Fruit fly (Drosophila melanogaster) whole organism, embryonic: ENCODE measurements around the gene CG43367.
A peak's percentile ranks its signal among the peaks of the same experiment; 100 is the strongest.

Experiments used
- Blimp-1 ChIP-seq: fragments of 200-800 bp; sonication (Bioruptor generic); optimal IDR thresholded peaks from 3 replicates; lab custom pipeline; 2018; ENCODE audit warnings: missing biosample characterization, missing genetic modification characterization, mild to moderate bottlenecking, moderate library complexity, missing genetic modification reagents
- CG10366 ChIP-seq: fragments of 200-800 bp; sonication (Bioruptor generic); IDR thresholded peaks from 2 replicates; pipeline ENCODE4 v1.3.6; 2022; ENCODE audit warnings: missing biosample characterization, missing genetic modification characterization
- CG11456 ChIP-seq: fragments of 200-800 bp; sonication (Bioruptor generic); IDR thresholded peaks from 3 replicates; pipeline ENCODE4 v1.3.6; 2022; ENCODE audit warnings: missing biosample characterization, missing genetic modification characterization
- CG11696 ChIP-seq: fragments of 200-800 bp; sonication (Bioruptor generic); IDR thresholded peaks from 2 replicates; pipeline ENCODE4 v1.3.6; 2022; ENCODE audit warnings: missing biosample characterization, missing genetic modification characterization
- CG12104 ChIP-seq: fragments of 200-800 bp; sonication (Bioruptor generic); optimal IDR thresholded peaks from 3 replicates; lab custom pipeline; 2016; ENCODE audit warnings: missing biosample characterization, missing genetic modification characterization
- CG17359 ChIP-seq: fragments of 200-800 bp; sonication (Bioruptor generic); optimal IDR thresholded peaks from 3 replicates; lab custom pipeline; 2018; ENCODE audit warnings: missing biosample characterization, mild to moderate bottlenecking, missing genetic modification characterization, moderate library complexity
- CG17385 ChIP-seq: fragments of 200-800 bp; sonication (Bioruptor generic); optimal IDR thresholded peaks from 3 replicates; lab custom pipeline; 2018; ENCODE audit warnings: missing biosample characterization, mild to moderate bottlenecking, missing genetic modification characterization
- CG2116 ChIP-seq: fragments of 200-800 bp; sonication (Bioruptor generic); optimal IDR thresholded peaks from 3 replicates; lab custom pipeline; 2018; ENCODE audit warnings: missing biosample characterization, mild to moderate bottlenecking, missing genetic modification characterization
- CG2875 ChIP-seq: fragments of 200-800 bp; sonication (Bioruptor generic); optimal IDR thresholded peaks from 2 replicates; lab custom pipeline; 2017; ENCODE audit warnings: missing biosample characterization, mild to moderate bottlenecking, missing genetic modification characterization, missing genetic modification reagents
- CG3407 ChIP-seq: fragments of 200-800 bp; sonication (Bioruptor generic); optimal IDR thresholded peaks from 2 replicates; lab custom pipeline; 2018; ENCODE audit warnings: missing biosample characterization, mild to moderate bottlenecking, missing genetic modification characterization
- CG4404 ChIP-seq: fragments of 200-800 bp; sonication (Bioruptor generic); IDR thresholded peaks from 2 replicates; pipeline ENCODE4 v1.3.6; 2022; ENCODE audit warnings: missing biosample characterization, missing genetic modification characterization
- CG6254 ChIP-seq: fragments of 200-800 bp; sonication (Bioruptor generic); optimal IDR thresholded peaks from 3 replicates; lab custom pipeline; 2017; ENCODE audit warnings: mild to moderate bottlenecking, missing biosample characterization, missing genetic modification reagents, missing genetic modification characterization
- CG6272 ChIP-seq: fragments of 200-800 bp; sonication (Bioruptor generic); IDR thresholded peaks from 2 replicates; pipeline ENCODE4 v1.3.6; 2022; ENCODE audit warnings: missing biosample characterization, missing genetic modification characterization
- CG6689 ChIP-seq: fragments of 200-800 bp; sonication (Bioruptor generic); IDR thresholded peaks from 2 replicates; pipeline ENCODE4 v1.3.6; 2022; ENCODE audit warnings: missing biosample characterization, missing genetic modification characterization
- CG8359 ChIP-seq: fragments of 200-800 bp; sonication (Bioruptor generic); optimal IDR thresholded peaks from 2 replicates; lab custom pipeline; 2017; ENCODE audit warnings: missing biosample characterization, mild to moderate bottlenecking, missing genetic modification characterization, borderline replicate concordance
- CG8388 ChIP-seq: fragments of 200-800 bp; sonication (Bioruptor generic); optimal IDR thresholded peaks from 2 replicates; lab custom pipeline; 2019; ENCODE audit warnings: missing biosample characterization, mild to moderate bottlenecking, missing genetic modification characterization, moderate library complexity
- CG8765 ChIP-seq: fragments of 200-800 bp; sonication (Bioruptor generic); IDR thresholded peaks from 2 replicates; pipeline ENCODE4 v1.3.6; 2022; ENCODE audit warnings: missing biosample characterization, missing genetic modification characterization
- CG9817 ChIP-seq: fragments of 200-800 bp; sonication (Bioruptor generic); optimal IDR thresholded peaks from 2 replicates; lab custom pipeline; 2018; ENCODE audit warnings: missing biosample characterization, mild to moderate bottlenecking, missing genetic modification characterization, moderate library complexity
- D ChIP-seq, 2 experiments: fragments of 200-800 bp in 1 of 2; fragments of >200 bp in 1 of 2; sonication (Bioruptor generic) in 1 of 2; optimal IDR thresholded peaks; 2 replicates in 1 of 2; 3 replicates in 1 of 2; lab custom pipeline; 2017; ENCODE audit warnings: mild to moderate bottlenecking in 1 of 2, missing biosample characterization in 1 of 2, missing genetic modification characterization in 1 of 2, missing genetic modification reagents in 1 of 2
- Doc2 ChIP-seq: fragments of 200-800 bp; sonication (Bioruptor generic); IDR thresholded peaks from 2 replicates; pipeline ENCODE4 v1.3.6; 2022; ENCODE audit warnings: missing biosample characterization, missing genetic modification characterization
- Eip74EF ChIP-seq, 2 experiments: fragments of 200-800 bp in 1 of 2; fragments of >200 bp in 1 of 2; sonication (Bioruptor generic) in 1 of 2; optimal IDR thresholded peaks; 2 replicates each; lab custom pipeline; 2017 to 2019; ENCODE audit warnings: missing biosample characterization in 2 of 2, missing genetic modification characterization in 2 of 2, mild to moderate bottlenecking in 1 of 2, moderate library complexity in 1 of 2
- Gug ChIP-seq: fragments of 200-800 bp; sonication (Bioruptor generic); IDR thresholded peaks from 4 replicates; pipeline ENCODE4 v1.3.6; 2022; ENCODE audit warnings: missing biosample characterization, missing genetic modification characterization
- H2.0 ChIP-seq: fragments of 200-800 bp; sonication (Bioruptor generic); IDR thresholded peaks from 2 replicates; pipeline ENCODE4 v1.3.6; 2022; ENCODE audit warnings: missing biosample characterization, missing genetic modification characterization
- HLHmδ ChIP-seq: fragments of 200-800 bp; sonication (Bioruptor generic); optimal IDR thresholded peaks from 2 replicates; lab custom pipeline; 2018; ENCODE audit warnings: missing biosample characterization, mild to moderate bottlenecking, missing genetic modification characterization, moderate library complexity
- HmgZ ChIP-seq: fragments of 200-800 bp; sonication (Bioruptor generic); optimal IDR thresholded peaks from 2 replicates; lab custom pipeline; 2018; ENCODE audit warnings: missing biosample characterization, mild to moderate bottlenecking, missing genetic modification characterization
- Lhr ChIP-seq: fragments of 200-800 bp; sonication (Bioruptor generic); optimal IDR thresholded peaks from 3 replicates; lab custom pipeline; 2017; ENCODE audit warnings: mild to moderate bottlenecking, missing biosample characterization, missing genetic modification reagents, missing genetic modification characterization
- Max ChIP-seq: fragments of 200-800 bp; sonication (Bioruptor generic); optimal IDR thresholded peaks from 2 replicates; lab custom pipeline; 2016; ENCODE audit warnings: missing biosample characterization, mild to moderate bottlenecking, missing genetic modification characterization
- Pdp1 ChIP-seq, 2 experiments: fragments of 200-800 bp; sonication (Bioruptor generic); optimal IDR thresholded peaks; 3 replicates each; lab custom pipeline; 2016; ENCODE audit warnings: missing biosample characterization in 2 of 2, missing genetic modification characterization in 2 of 2, mild to moderate bottlenecking in 1 of 2, moderate library complexity in 1 of 2
- Xrp1 ChIP-seq: fragments of 200-800 bp; sonication (Bioruptor generic); IDR thresholded peaks from 2 replicates; pipeline ENCODE4 v1.3.6; 2022; ENCODE audit warnings: missing biosample characterization, missing genetic modification characterization
- YL-1 ChIP-seq: fragments of 200-800 bp; sonication (Bioruptor generic); optimal IDR thresholded peaks from 3 replicates; lab custom pipeline; 2017; ENCODE audit warnings: missing biosample characterization, mild to moderate bottlenecking, missing genetic modification characterization
- br ChIP-seq: fragments of >200 bp; optimal IDR thresholded peaks from 2 replicates; lab custom pipeline; 2017
- chinmo ChIP-seq: fragments of 200-800 bp; sonication (Bioruptor generic); IDR thresholded peaks from 4 replicates; pipeline ENCODE4 v1.3.6; 2022; ENCODE audit warnings: missing biosample characterization, missing genetic modification characterization; ENCODE audit not compliant: partially characterized antibody
- chn ChIP-seq: fragments of 200-800 bp; sonication (Bioruptor generic); optimal IDR thresholded peaks from 2 replicates; lab custom pipeline; 2016; ENCODE audit warnings: missing biosample characterization, missing genetic modification characterization
- crc ChIP-seq: fragments of 200-800 bp; sonication (Bioruptor generic); optimal IDR thresholded peaks from 2 replicates; lab custom pipeline; 2016; ENCODE audit warnings: missing biosample characterization, missing genetic modification characterization
- cwo ChIP-seq: fragments of 200-800 bp; sonication (Bioruptor generic); optimal IDR thresholded peaks from 3 replicates; lab custom pipeline; 2017; ENCODE audit warnings: missing biosample characterization, missing genetic modification characterization, mild to moderate bottlenecking, moderate library complexity, missing genetic modification reagents
- dan ChIP-seq: fragments of 200-800 bp; sonication (Bioruptor generic); IDR thresholded peaks from 2 replicates; pipeline ENCODE4 v1.3.6; 2022; ENCODE audit warnings: missing biosample characterization, missing genetic modification characterization
- dm ChIP-seq: fragments of 200-800 bp; sonication (Bioruptor generic); optimal IDR thresholded peaks from 3 replicates; lab custom pipeline; 2016; ENCODE audit warnings: missing biosample characterization, missing genetic modification characterization
- eve ChIP-seq, 2 experiments: fragments of >200 bp; optimal IDR thresholded peaks; 2 replicates each; lab custom pipeline; 2017; ENCODE audit warnings: missing biosample characterization in 2 of 2, missing genetic modification characterization in 2 of 2
- h ChIP-seq: fragments of >200 bp; optimal IDR thresholded peaks from 2 replicates; lab custom pipeline; 2017
- lilli ChIP-seq: fragments of 200-800 bp; sonication (Bioruptor generic); optimal IDR thresholded peaks from 3 replicates; lab custom pipeline; 2016; ENCODE audit warnings: missing biosample characterization, missing genetic modification characterization
- pum ChIP-seq: fragments of 200-800 bp; sonication (Bioruptor generic); optimal IDR thresholded peaks from 2 replicates; lab custom pipeline; 2016; ENCODE audit warnings: missing biosample characterization, missing genetic modification characterization
- ro ChIP-seq: fragments of 200-800 bp; sonication (Bioruptor generic); IDR thresholded peaks from 2 replicates; pipeline ENCODE4 v1.3.6; 2022; ENCODE audit warnings: missing biosample characterization, missing genetic modification characterization
- sr ChIP-seq: fragments of 200-800 bp; sonication (Bioruptor generic); IDR thresholded peaks from 3 replicates; pipeline ENCODE4 v1.3.6; 2022; ENCODE audit warnings: missing biosample characterization, missing genetic modification characterization
- tap ChIP-seq: fragments of 200-800 bp; optimal IDR thresholded peaks from 3 replicates; lab custom pipeline; 2019; ENCODE audit warnings: missing biosample characterization, mild to moderate bottlenecking, missing genetic modification characterization, moderate library complexity
- tio ChIP-seq: fragments of 200-800 bp; sonication (Bioruptor generic); optimal IDR thresholded peaks from 2 replicates; lab custom pipeline; 2017; ENCODE audit warnings: missing biosample characterization, missing genetic modification characterization, inconsistent platforms
- ttk ChIP-seq: fragments of 200-800 bp; sonication (Bioruptor generic); IDR thresholded peaks from 2 replicates; pipeline ENCODE4 v2.1.2; 2022; ENCODE audit warnings: missing biosample characterization, missing genetic modification characterization
- vnd ChIP-seq: fragments of 200-800 bp; sonication (Bioruptor generic); IDR thresholded peaks from 3 replicates; pipeline ENCODE4 v1.3.6; 2022; ENCODE audit warnings: missing biosample characterization, missing genetic modification characterization; ENCODE audit not compliant: partially characterized antibody
- zf30C ChIP-seq: fragments of 200-800 bp; sonication (Bioruptor generic); optimal IDR thresholded peaks from 3 replicates; lab custom pipeline; 2018; ENCODE audit warnings: missing biosample characterization, mild to moderate bottlenecking, missing genetic modification characterization

CG43367 gene

DNA sequence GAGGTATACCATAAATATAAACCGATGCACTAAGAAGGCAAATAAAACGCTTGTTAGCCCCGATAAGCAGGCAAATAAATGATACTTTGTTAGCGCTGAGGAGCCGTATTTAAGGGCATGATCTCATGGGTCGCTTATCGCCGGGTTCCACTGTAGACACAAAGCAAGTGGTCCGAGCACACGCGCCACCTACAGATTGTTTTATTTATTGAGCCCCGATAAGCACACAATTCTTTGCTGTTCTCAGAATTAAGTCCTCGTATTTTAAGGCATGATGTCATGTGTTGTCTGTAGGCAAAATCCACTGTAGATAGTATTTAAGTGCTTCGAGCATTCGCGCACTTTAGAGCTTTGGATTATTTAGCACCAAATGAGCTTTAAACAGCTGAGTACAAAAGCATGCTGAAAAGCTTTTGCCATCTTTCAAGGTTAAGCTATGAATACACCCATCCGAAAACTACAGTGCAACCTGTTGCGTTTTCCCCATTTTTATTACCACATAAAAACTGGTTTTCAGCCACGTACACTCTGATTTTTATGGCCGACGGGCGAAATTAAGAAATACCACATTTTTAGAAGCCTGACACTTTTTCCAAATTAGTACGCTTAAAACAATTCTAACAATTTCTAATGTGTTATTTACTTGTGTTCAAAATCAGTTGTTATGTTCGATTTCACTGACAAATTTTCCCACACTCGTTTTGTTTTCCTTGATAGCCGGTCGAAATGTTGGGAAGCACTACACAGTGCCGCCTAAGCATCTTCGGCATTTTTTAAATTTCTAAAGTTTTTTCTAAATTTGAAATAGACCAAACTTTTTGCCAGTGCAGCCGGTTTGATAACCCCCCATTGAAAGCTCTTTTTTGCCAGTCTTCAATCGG is 45.9 kb downstream of the CG43367 start, which contains the start of gene Sqor (continued):
- no peak for TF ChIP-seq eve (GFP tag; optimal IDR thresholded peaks at IDR 0.05; lab: Kevin White, UChicago)
- peak; percentile 89 for TF ChIP-seq Pdp1 (GFP tag; optimal IDR thresholded peaks at IDR 0.05; lab: Kevin White, UChicago)
- TF ChIP-seq sr = peak; percentile 61; the same call in 2 of the 3 replicates
- TF ChIP-seq CG12104 = peak; percentile 74
- TF ChIP-seq dan (GFP tag; lab: Robert Waterston, UW) = no peak
- peak; percentile 61 for TF ChIP-seq Max
- peak; percentile 71 for TF ChIP-seq YL-1 (GFP tag; lab: Kevin White, UChicago)
- TF ChIP-seq CG10366 = peak; percentile 82
- TF ChIP-seq CG6689 (GFP tag; lab: Robert Waterston, UW) = peak; percentile 75
- TF ChIP-seq CG4404 (GFP tag; lab: Robert Waterston, UW) = peak; percentile 46
- peak; percentile 73; the same call in 3 of the 4 replicates for TF ChIP-seq Gug (GFP tag; lab: Robert Waterston, UW)
- peak; percentile 74 for TF ChIP-seq dm (GFP tag; lab: Kevin White, UChicago)
- TF ChIP-seq cwo = peak; percentile 83
- TF ChIP-seq Xrp1 (GFP tag; lab: Robert Waterston, UW) = peak; percentile 31; the same call in 1 of the 2 replicates
- peak; percentile 62 for TF ChIP-seq Doc2 (GFP tag; lab: Robert Waterston, UW)
- TF ChIP-seq pum = peak; percentile 84
- TF ChIP-seq CG3407 (GFP tag; lab: Kevin White, UChicago) = peak; percentile 53
- TF ChIP-seq CG8765 = peak; percentile 60; the same call in 1 of the 2 replicates
- TF ChIP-seq CG11456 (GFP tag; lab: Robert Waterston, UW) = peak; percentile 87
- TF ChIP-seq Lhr (GFP tag; lab: Kevin White, UChicago) = peak; percentile 28
- TF ChIP-seq ro (GFP tag; lab: Robert Waterston, UW) = peak; percentile 43; the same call in 1 of the 2 replicates
- no peak for TF ChIP-seq br (lab: Kevin White, UChicago)
- TF ChIP-seq CG6272 (GFP tag; lab: Robert Waterston, UW) = peak; percentile 62
- TF ChIP-seq CG6254 (GFP tag; lab: Kevin White, UChicago) = no peak
- TF ChIP-seq CG11696 = peak; percentile 58; the same call in 1 of the 2 replicates
- peak; percentile 80 for TF ChIP-seq zf30C
- TF ChIP-seq tio (GFP tag; lab: Kevin White, UChicago) = no peak
- no peak for TF ChIP-seq HLHmδ (GFP tag; lab: Kevin White, UChicago)
- peak; percentile 89 for TF ChIP-seq lilli (GFP tag; lab: Kevin White, UChicago)
- TF ChIP-seq ttk = peak; percentile 65
- TF ChIP-seq Blimp-1 (GFP tag; lab: Kevin White, UChicago) = peak; percentile 62
- no peak for TF ChIP-seq D (optimal IDR thresholded peaks at IDR 0.05; lab: Kevin White, UChicago)
- peak; percentile 37 for TF ChIP-seq D (GFP tag; optimal IDR thresholded peaks at IDR 0.05; lab: Kevin White, UChicago)
- peak; percentile 82 for TF ChIP-seq tap (tag; lab: Kevin White, UChicago)
- TF ChIP-seq HmgZ (tag; lab: Kevin White, UChicago) = peak; percentile 87
- peak; percentile 68 for TF ChIP-seq CG8388 (GFP tag; lab: Kevin White, UChicago)
- TF ChIP-seq CG17385 (GFP tag; lab: Kevin White, UChicago) = peak; percentile 83
- TF ChIP-seq CG2875 (GFP tag; lab: Kevin White, UChicago) = peak; percentile 31
- TF ChIP-seq CG8359 (GFP tag; lab: Kevin White, UChicago) = peak; percentile 17
- TF ChIP-seq chinmo = peak; percentile 61; the same call in 2 of the 4 replicates
- peak; percentile 86 for TF ChIP-seq CG17359 (tag; lab: Kevin White, UChicago)
- TF ChIP-seq H2.0 (GFP tag; lab: Robert Waterston, UW) = peak; percentile 66; the same call in 1 of the 2 replicates
- peak; percentile 86 for TF ChIP-seq crc (GFP tag; lab: Kevin White, UChicago)
- TF ChIP-seq vnd (GFP tag; lab: Robert Waterston, UW) = no peak
- TF ChIP-seq h (lab: Kevin White, UChicago) = no peak
- peak; percentile 81 for TF ChIP-seq chn (GFP tag; lab: Kevin White, UChicago)
- peak; percentile 81 for TF ChIP-seq CG9817 (tag; lab: Kevin White, UChicago)
- TF ChIP-seq CG2116 = peak; percentile 54
- TF ChIP-seq Eip74EF (GFP tag; optimal IDR thresholded peaks at IDR 0.05; lab: Kevin White, UChicago) = peak in 1 of 2 experiments; percentile 70
